Fruit fly (Drosophila melanogaster): ENCODE measurements around the gene SkpE.

The SkpE gene

DNA sequence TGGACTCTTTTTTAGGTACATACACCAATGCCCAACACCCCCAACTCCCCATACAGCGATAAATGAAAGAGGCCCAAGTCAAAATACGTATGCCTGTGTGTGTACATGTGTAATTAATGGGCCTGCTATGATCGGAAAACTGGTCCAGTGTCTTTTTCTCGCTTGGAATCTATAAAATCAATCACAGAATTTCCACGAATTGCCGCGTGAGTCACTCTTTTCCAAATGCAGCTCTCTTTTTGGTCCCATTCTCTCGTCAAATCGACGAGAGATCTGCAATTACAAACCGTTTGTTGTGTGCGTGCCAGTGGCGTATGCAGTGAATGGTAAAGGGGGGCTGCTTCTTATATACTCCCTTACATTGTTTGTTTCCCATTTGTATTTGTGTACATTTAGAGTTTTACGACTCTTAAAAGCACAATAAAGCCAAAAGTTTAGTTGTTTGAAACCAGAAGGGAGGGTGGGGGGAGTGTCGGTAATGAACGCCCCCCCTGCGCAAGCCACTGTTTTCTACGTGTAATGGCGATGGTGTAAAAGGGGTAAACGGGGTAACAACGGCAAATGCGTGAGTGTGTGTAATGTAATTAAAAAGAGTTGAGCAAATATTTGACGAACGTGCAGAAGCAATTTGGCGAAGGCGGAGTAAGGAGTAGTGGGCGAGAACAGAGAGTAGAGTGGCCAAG is 23.0 kb upstream of the SkpE start (continued):
- TF ChIP-seq CG10631 (GFP tag; optimal IDR thresholded peaks at IDR 0.05): peak; percentile 94
- peak; percentile 95 for TF ChIP-seq CG6792 (GFP tag; optimal IDR thresholded peaks at IDR 0.05)
- TF ChIP-seq vri (GFP tag; optimal IDR thresholded peaks at IDR 0.05): peak; percentile 68
- peak; percentile 84 for TF ChIP-seq CG16779 (tag; optimal IDR thresholded peaks at IDR 0.05)
- peak; percentile 97 for TF ChIP-seq eg (GFP tag; IDR thresholded peaks at IDR 0.05)
- peak; percentile 95 for TF ChIP-seq acj6 (GFP tag; optimal IDR thresholded peaks at IDR 0.05)
- TF ChIP-seq Blimp-1 (GFP tag; optimal IDR thresholded peaks at IDR 0.05): peak; percentile 84
- TF ChIP-seq Eip78C (GFP tag): peak; percentile 98
- TF ChIP-seq Smox (GFP tag; optimal IDR thresholded peaks at IDR 0.05): peak; percentile 93
- peak; percentile 96 for TF ChIP-seq Hr4 (GFP tag; optimal IDR thresholded peaks at IDR 0.05)
- peak; percentile 89 to 91 for TF ChIP-seq ss (GFP tag; optimal IDR thresholded peaks at IDR 0.05)
- TF ChIP-seq Eip93F (GFP tag; optimal IDR thresholded peaks at IDR 0.05): peak; percentile 74
- TF ChIP-seq CG10669 (GFP tag; optimal IDR thresholded peaks at IDR 0.05): peak; percentile 91
- TF ChIP-seq CG6808 (GFP tag; optimal IDR thresholded peaks at IDR 0.05): peak; percentile 90
- peak; percentile 95 for TF ChIP-seq CG6854 (GFP tag; optimal IDR thresholded peaks at IDR 0.05)
- TF ChIP-seq CG15336 (GFP tag; IDR thresholded peaks at IDR 0.05): peak; percentile 96
- peak; percentile 88 for TF ChIP-seq spab (GFP tag; optimal IDR thresholded peaks at IDR 0.05)
- TF ChIP-seq Lpt (GFP tag; optimal IDR thresholded peaks at IDR 0.05): peak; percentile 92
- peak; percentile 94 for TF ChIP-seq CG7368 (GFP tag; optimal IDR thresholded peaks at IDR 0.05)
- peak; percentile 79 for TF ChIP-seq fd85E (GFP tag; optimal IDR thresholded peaks at IDR 0.05)
- peak; percentile 92 for TF ChIP-seq CG8119 (GFP tag; IDR thresholded peaks at IDR 0.05)
- peak; percentile 94 for TF ChIP-seq CG3919 (GFP tag; optimal IDR thresholded peaks at IDR 0.05)
- peak; percentile 92 for TF ChIP-seq CG1621 (tag; optimal IDR thresholded peaks at IDR 0.05)
- peak; percentile 94 for TF ChIP-seq CG4318 (GFP tag; optimal IDR thresholded peaks at IDR 0.05)
- TF ChIP-seq fd59A (GFP tag; optimal IDR thresholded peaks at IDR 0.05): peak; percentile 94

DNA sequence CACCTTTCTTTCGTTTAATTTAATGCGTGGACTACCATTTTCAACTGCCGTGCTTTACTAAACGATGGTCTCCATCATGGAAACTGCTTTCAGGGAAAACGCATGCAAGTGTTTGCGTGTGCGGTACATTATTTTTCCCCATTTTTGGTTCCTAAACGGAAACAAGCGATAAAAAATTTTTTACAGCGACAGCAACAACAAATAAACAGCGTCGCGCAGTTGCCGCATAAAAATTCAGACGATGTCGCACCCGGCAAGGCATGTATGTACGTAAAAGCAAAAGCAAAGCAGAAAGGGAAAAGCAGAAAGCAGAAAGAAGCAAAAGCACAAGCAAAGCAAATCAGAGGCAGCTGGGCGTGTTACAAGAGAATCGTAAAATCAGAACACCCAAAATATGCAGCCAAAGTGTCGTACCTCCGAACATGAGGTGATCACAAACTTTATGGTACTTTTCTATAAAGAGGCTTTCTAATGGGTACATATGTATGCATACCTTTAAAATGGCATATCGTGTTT is 21.7 kb upstream of the SkpE start:
- TF ChIP-seq CG6163 (GFP tag; IDR thresholded peaks at IDR 0.05) (0 out of 3 replicates have a peak, but pooled peaks have one; percentile 17), CG3032 (tag; optimal IDR thresholded peaks at IDR 0.05) (no peak), Eip78C (GFP tag) (peak; percentile 7), svp (GFP tag) (peak; percentile 33)

DNA sequence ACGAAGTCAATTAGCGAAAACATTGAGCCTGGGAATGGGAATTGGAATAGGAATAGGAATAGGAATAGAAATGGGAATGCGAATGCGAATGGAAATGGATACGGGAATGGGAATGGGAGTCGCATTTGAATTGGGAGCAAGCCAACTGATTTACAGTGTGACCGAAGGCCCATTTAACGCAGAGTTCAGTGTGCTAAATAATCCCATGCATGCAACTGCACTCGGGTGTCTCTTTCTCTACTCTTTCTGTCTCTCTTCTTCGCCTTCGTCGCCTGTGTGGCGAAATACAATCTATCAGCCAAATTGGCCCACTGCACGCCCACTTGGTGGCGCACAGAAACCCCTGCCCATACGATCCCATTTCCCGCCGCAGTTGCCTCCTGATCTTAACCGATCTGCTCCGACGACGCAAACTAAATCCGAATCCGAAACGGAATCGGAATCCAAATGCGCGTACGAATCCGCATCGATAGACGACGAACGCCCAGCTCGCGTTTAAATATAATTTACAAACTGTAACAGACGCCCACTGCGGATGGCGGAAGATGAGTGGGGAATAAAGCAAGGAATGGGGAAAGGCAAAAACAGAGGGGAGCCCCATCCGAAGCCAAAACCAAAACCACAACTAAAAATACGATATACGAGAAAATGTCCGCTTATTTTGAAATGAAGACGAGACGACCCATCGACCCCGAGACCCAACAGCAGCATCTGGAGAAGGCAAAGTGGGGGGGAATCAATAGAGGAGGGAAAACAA is 20.3 kb upstream of the SkpE start:
- no peak for TF ChIP-seq net (GFP tag; optimal IDR thresholded peaks at IDR 0.05)
- TF ChIP-seq CG6163 (GFP tag; IDR thresholded peaks at IDR 0.05): 0 out of 3 replicates have a peak, but pooled peaks have one; percentile 8

DNA sequence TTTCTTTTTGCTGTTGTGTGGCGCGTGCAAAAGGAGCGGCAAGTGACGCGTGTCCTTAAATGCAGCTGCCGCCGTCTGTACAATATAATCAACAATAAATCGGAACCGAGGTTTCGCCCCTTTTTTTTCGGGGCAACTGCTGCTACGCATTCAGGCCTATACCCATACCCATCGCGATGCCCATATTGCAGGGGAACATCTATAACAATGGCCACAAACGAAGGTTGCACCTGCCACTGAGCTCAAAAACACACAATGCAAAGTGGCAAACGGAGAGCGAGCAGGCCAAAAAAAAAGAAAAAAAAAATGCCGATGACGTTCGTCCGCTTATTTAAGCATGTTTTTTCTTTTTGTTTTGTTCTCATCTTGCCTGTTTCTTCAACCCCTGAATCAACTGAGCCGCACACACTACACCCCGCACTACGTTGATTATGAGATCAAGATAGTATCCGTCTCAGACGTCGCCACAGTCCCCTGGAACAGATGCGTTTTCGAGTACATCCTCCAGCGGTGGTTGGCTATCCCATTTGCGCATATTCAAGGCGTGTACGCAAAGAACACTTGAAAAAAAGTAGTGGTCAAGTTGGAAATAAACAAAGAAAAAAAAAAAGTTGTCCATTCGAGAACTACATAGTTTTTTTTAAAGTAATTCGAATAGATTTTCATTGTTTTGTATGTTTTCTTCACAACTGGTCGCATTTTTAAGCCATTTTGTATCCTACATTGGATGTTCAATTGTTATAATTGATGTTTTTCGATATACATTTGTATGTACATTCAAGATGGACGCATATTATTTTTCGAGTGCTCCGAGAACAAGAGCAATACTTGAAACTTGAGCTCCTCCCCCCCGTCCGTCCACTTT is 18.7 kb upstream of the SkpE start:
- TF ChIP-seq acj6 (GFP tag; optimal IDR thresholded peaks at IDR 0.05) (peak; percentile 56), Smox (GFP tag; optimal IDR thresholded peaks at IDR 0.05) (peak; percentile 46), Eip78C (GFP tag) (peak; percentile 83), CG4318 (GFP tag; optimal IDR thresholded peaks at IDR 0.05) (no peak), lz (GFP tag; optimal IDR thresholded peaks at IDR 0.05) (peak; percentile 42), esn (GFP tag; optimal IDR thresholded peaks at IDR 0.05) (peak; percentile 70), CG3919 (GFP tag; optimal IDR thresholded peaks at IDR 0.05) (peak; percentile 34), Hr4 (GFP tag; optimal IDR thresholded peaks at IDR 0.05) (no peak), fkh (GFP tag; optimal IDR thresholded peaks at IDR 0.05) (no peak), CG9139 (GFP tag; optimal IDR thresholded peaks at IDR 0.05) (peak; percentile 37), CG1621 (tag; optimal IDR thresholded peaks at IDR 0.05) (no peak), net (GFP tag; optimal IDR thresholded peaks at IDR 0.05) (no peak), eg (GFP tag; IDR thresholded peaks at IDR 0.05) (no peak), Sox14 (GFP tag; optimal IDR thresholded peaks at IDR 0.05) (peak; percentile 53), CG8632 (GFP tag; optimal IDR thresholded peaks at IDR 0.05) (peak; percentile 42), OdsH (GFP tag; optimal IDR thresholded peaks at IDR 0.05) (peak; percentile 46), CG11902 (GFP tag; optimal IDR thresholded peaks at IDR 0.05) (no peak), CG6854 (GFP tag; optimal IDR thresholded peaks at IDR 0.05) (no peak), CG11762 (GFP tag; optimal IDR thresholded peaks at IDR 0.05; ENCODE audit: insufficient read depth) (no peak), CG8319 (GFP tag; optimal IDR thresholded peaks at IDR 0.05) (no peak), Sox102F (GFP tag; optimal IDR thresholded peaks at IDR 0.05) (peak; percentile 33)

All from whole organism, prepupa.